In the genomic region with DNA sequence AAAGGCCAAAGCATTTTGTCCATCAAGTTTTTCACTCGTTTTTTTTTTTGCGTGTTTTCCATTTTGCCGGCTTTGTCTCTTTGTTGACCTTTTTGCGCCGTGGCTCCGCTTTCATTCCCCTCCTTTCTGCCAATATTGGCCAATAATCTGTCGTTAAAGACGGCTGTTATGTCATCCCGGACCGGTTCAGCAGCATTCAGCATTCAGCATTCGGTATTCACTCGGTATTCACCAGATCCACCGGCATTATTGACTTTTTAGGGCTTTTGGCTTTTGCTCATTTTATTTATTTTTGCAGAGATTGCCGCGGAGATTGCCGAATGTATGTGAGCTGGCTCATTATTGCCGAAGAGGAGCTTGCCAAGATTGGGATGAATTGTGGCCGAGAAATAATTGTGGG, we compare ENCODE assay signal across 1 fruit fly cellular context.
TF ChIP-seq lines count a peak whose summit lies in the region.

No protein-coding gene starts in this region.

TF ChIP-seq in whole organism, prepupa, 60 proteins besides CTCF, POLR2A, EP300 and RAD21 (continued from another document):
- TF ChIP-seq CG6163 (GFP tag; IDR thresholded peaks at IDR 0.05; lab: Robert Waterston, UW) (0 out of 3 replicates have a peak, but pooled peaks have one; percentile 35), esn (GFP tag; optimal IDR thresholded peaks at IDR 0.05; lab: Kevin White, UChicago) (peak; percentile 11), CG31627 (GFP tag; optimal IDR thresholded peaks at IDR 0.05; lab: Kevin White, UChicago) (no peak), Eip78C (GFP tag; lab: Kevin White, UChicago) (peak; percentile 64)
